Fruit fly (Drosophila melanogaster): ENCODE data around the gene CG43798.

dm6 chr2L:4597580-4597979 lies 49.3 kb upstream of the CG43798 start:
- no peak for TF ChIP-seq EcR (GFP tag; optimal IDR thresholded peaks at IDR 0.05)
- no peak for TF ChIP-seq CG17806 (tag; optimal IDR thresholded peaks at IDR 0.05)
- TF ChIP-seq Pif1A (GFP tag; optimal IDR thresholded peaks at IDR 0.05), result no peak
- TF ChIP-seq CG15710 (tag; optimal IDR thresholded peaks at IDR 0.05), result no peak
- no peak for TF ChIP-seq CG34367 (tag; optimal IDR thresholded peaks at IDR 0.05)
- no peak for TF ChIP-seq Pif1B (GFP tag; optimal IDR thresholded peaks at IDR 0.05)
- no peak for TF ChIP-seq CG13204 (GFP tag; optimal IDR thresholded peaks at IDR 0.05)
- no peak for TF ChIP-seq CG8159 (tag; optimal IDR thresholded peaks at IDR 0.05)
